Worm (Caenorhabditis elegans): ENCODE measurements around the gene eri-3.

The eri-3 gene

ce11 chrII:1116521-1116920 lies 6.8 kb upstream of the eri-3 start:
- no peak for TF ChIP-seq ceh-48 (tag; optimal IDR thresholded peaks at IDR 0.05)
- TF ChIP-seq pax-1 (tag; optimal IDR thresholded peaks at IDR 0.05): no peak
- TF ChIP-seq fkh-6 (tag; optimal IDR thresholded peaks at IDR 0.05): no peak
- TF ChIP-seq dmd-4 (tag; optimal IDR thresholded peaks at IDR 0.05; ENCODE audit: borderline replicate concordance): no peak
- no peak for TF ChIP-seq elt-2 (tag; optimal IDR thresholded peaks at IDR 0.05)
- no peak for TF ChIP-seq mec-3 (tag; optimal IDR thresholded peaks at IDR 0.05; ENCODE audit: borderline replicate concordance)
- no peak for TF ChIP-seq ceh-9 (tag; optimal IDR thresholded peaks at IDR 0.05)
- no peak for TF ChIP-seq ref-2 (tag; optimal IDR thresholded peaks at IDR 0.05)
- no peak for TF ChIP-seq hlh-6 (tag; optimal IDR thresholded peaks at IDR 0.05)
- TF ChIP-seq nfya-1 (tag; optimal IDR thresholded peaks at IDR 0.05): no peak
- no peak for TF ChIP-seq pha-2 (tag; optimal IDR thresholded peaks at IDR 0.05)
- TF ChIP-seq unc-3 (GFP tag; conservative IDR thresholded peaks at IDR 0.05): no peak
- no peak for TF ChIP-seq unc-3 (tag; optimal IDR thresholded peaks at IDR 0.05)
- no peak for TF ChIP-seq K09A11.1 (tag; optimal IDR thresholded peaks at IDR 0.05; ENCODE audit: insufficient read depth)
- TF ChIP-seq ahr-1 (tag; optimal IDR thresholded peaks at IDR 0.05): no peak
- no peak for TF ChIP-seq C08G9.2 (tag; optimal IDR thresholded peaks at IDR 0.05)
- TF ChIP-seq ceh-6 (GFP tag; optimal IDR thresholded peaks at IDR 0.05): no peak
- no peak for TF ChIP-seq sox-4 (tag; optimal IDR thresholded peaks at IDR 0.05)
- no peak for TF ChIP-seq che-1 (tag; optimal IDR thresholded peaks at IDR 0.05)

- TF ChIP-seq mec-3 (tag; optimal IDR thresholded peaks at IDR 0.05; ENCODE audit: borderline replicate concordance) (no peak), nfya-1 (tag; optimal IDR thresholded peaks at IDR 0.05) (no peak), pat-9 (tag; optimal IDR thresholded peaks at IDR 0.05) (no peak), Y22D7AL.16 (tag; optimal IDR thresholded peaks at IDR 0.05) (no peak), elt-4 (tag; optimal IDR thresholded peaks at IDR 0.05) (no peak), npax-4 (tag; optimal IDR thresholded peaks at IDR 0.05) (no peak), unc-3 (GFP tag; conservative IDR thresholded peaks at IDR 0.05) (no peak), unc-3 (tag; optimal IDR thresholded peaks at IDR 0.05) (no peak), ceh-14 (tag; optimal IDR thresholded peaks at IDR 0.05) (no peak), rnt-1 (tag; optimal IDR thresholded peaks at IDR 0.05) (no peak), elt-2 (tag; optimal IDR thresholded peaks at IDR 0.05) (no peak), fkh-10 (GFP tag; optimal IDR thresholded peaks at IDR 0.05) (no peak), nhr-11 (tag; optimal IDR thresholded peaks at IDR 0.05) (no peak), K02D7.2 (tag; optimal IDR thresholded peaks at IDR 0.05) (no peak), tbx-2 (tag; optimal IDR thresholded peaks at IDR 0.05) (no peak), pros-1 (tag; optimal IDR thresholded peaks at IDR 0.05) (no peak), hlh-15 (tag; optimal IDR thresholded peaks at IDR 0.05) (no peak)
Observed at ce11 chrII:1117992-1118729, 5.2 kb upstream of the eri-3 start, which contains the start of gene lips-13. Gene lips-13 (minus strand): TSS chrII:1118042.

ce11 chrII:1124757-1125156 lies 1.4 kb downstream of the eri-3 start:
- no peak for TF ChIP-seq sox-4 (tag; optimal IDR thresholded peaks at IDR 0.05)
- no peak for TF ChIP-seq unc-86 (tag; optimal IDR thresholded peaks at IDR 0.05)
- TF ChIP-seq T23F11.4 (GFP tag; optimal IDR thresholded peaks at IDR 0.05): no peak
- no peak for TF ChIP-seq lim-6 (tag; optimal IDR thresholded peaks at IDR 0.05)
- no peak for TF ChIP-seq pat-9 (tag; optimal IDR thresholded peaks at IDR 0.05)
- no peak for TF ChIP-seq rnt-1 (tag; optimal IDR thresholded peaks at IDR 0.05)
- no peak for TF ChIP-seq pha-2 (tag; optimal IDR thresholded peaks at IDR 0.05)
- no peak for TF ChIP-seq fkh-10 (GFP tag; optimal IDR thresholded peaks at IDR 0.05)
- TF ChIP-seq ceh-30 (tag; optimal IDR thresholded peaks at IDR 0.05): no peak
- no peak for TF ChIP-seq dmd-4 (tag; optimal IDR thresholded peaks at IDR 0.05; ENCODE audit: borderline replicate concordance)

- TF ChIP-seq unc-55 (GFP tag; optimal IDR thresholded peaks at IDR 0.05) (no peak), pag-3 (tag; optimal IDR thresholded peaks at IDR 0.05; ENCODE audit: borderline replicate concordance) (no peak), K02D7.2 (tag; optimal IDR thresholded peaks at IDR 0.05) (no peak), ceh-48 (tag; optimal IDR thresholded peaks at IDR 0.05) (no peak), unc-3 (GFP tag; conservative IDR thresholded peaks at IDR 0.05) (no peak), unc-3 (tag; optimal IDR thresholded peaks at IDR 0.05) (no peak), fkh-10 (GFP tag; optimal IDR thresholded peaks at IDR 0.05) (no peak), sdc-2 (tag; optimal IDR thresholded peaks at IDR 0.05) (no peak), hlh-6 (tag; optimal IDR thresholded peaks at IDR 0.05) (no peak), ttx-3 (tag; optimal IDR thresholded peaks at IDR 0.05) (no peak), syd-9 (tag; optimal IDR thresholded peaks at IDR 0.05) (no peak), hlh-30 (tag; optimal IDR thresholded peaks at IDR 0.05; ENCODE audit: insufficient read depth) (no peak), ahr-1 (tag; optimal IDR thresholded peaks at IDR 0.05) (no peak), hlh-13 (GFP tag; optimal IDR thresholded peaks at IDR 0.05) (no peak), mec-3 (tag; optimal IDR thresholded peaks at IDR 0.05; ENCODE audit: borderline replicate concordance) (no peak)
Observed at ce11 chrII:1126472-1126871, 3.1 kb downstream of the eri-3 start.
